Fruit fly (Drosophila melanogaster) whole organism, embryonic: ENCODE results near the gene CG11980.

ENCODE experiments used
- ATbp ChIP-seq: fragments of 200-800 bp; sonication (Bioruptor generic); optimal IDR thresholded peaks from 2 replicates; lab custom pipeline; 2017; ENCODE audit warnings: missing biosample characterization, mild to moderate bottlenecking, missing genetic modification characterization, missing genetic modification reagents
- Abd-B ChIP-seq: fragments of 200-800 bp; sonication (Bioruptor generic); optimal IDR thresholded peaks from 2 replicates; lab custom pipeline; 2018; ENCODE audit warnings: missing biosample characterization, mild to moderate bottlenecking, missing genetic modification characterization, moderate library complexity
- Bgb ChIP-seq: fragments of 200-800 bp; sonication (Bioruptor generic); IDR thresholded peaks from 2 replicates; pipeline ENCODE4 v1.3.6; 2022; ENCODE audit warnings: missing biosample characterization, missing genetic modification characterization; ENCODE audit not compliant: partially characterized antibody
- C15 ChIP-seq: fragments of 200-800 bp; sonication (Bioruptor generic); IDR thresholded peaks from 3 replicates; pipeline ENCODE4 v1.3.6; 2022; ENCODE audit warnings: missing biosample characterization, missing genetic modification characterization
- CG10979 ChIP-seq: fragments of 200-800 bp; sonication (Bioruptor generic); optimal IDR thresholded peaks from 2 replicates; lab custom pipeline; 2018; ENCODE audit warnings: missing biosample characterization, mild to moderate bottlenecking, missing genetic modification characterization, moderate library complexity
- CG11504 ChIP-seq: fragments of 200-800 bp; sonication (Bioruptor generic); optimal IDR thresholded peaks from 3 replicates; lab custom pipeline; 2019; ENCODE audit warnings: missing biosample characterization, mild to moderate bottlenecking, missing genetic modification characterization, moderate library complexity
- CG12071 ChIP-seq: fragments of 200-800 bp; sonication (Bioruptor generic); optimal IDR thresholded peaks from 3 replicates; lab custom pipeline; 2018; ENCODE audit warnings: missing biosample characterization, mild to moderate bottlenecking, missing genetic modification characterization
- CG12155 ChIP-seq: fragments of 200-800 bp; sonication (Bioruptor generic); optimal IDR thresholded peaks from 3 replicates; lab custom pipeline; 2016; ENCODE audit warnings: missing biosample characterization, missing genetic modification characterization
- CG12391 ChIP-seq: fragments of 200-800 bp; sonication (Bioruptor generic); optimal IDR thresholded peaks from 3 replicates; lab custom pipeline; 2018; ENCODE audit warnings: missing biosample characterization, mild to moderate bottlenecking, missing genetic modification characterization, moderate library complexity
- CG13624 ChIP-seq: fragments of 200-800 bp; sonication (Bioruptor generic); optimal IDR thresholded peaks from 2 replicates; lab custom pipeline; 2016; ENCODE audit warnings: missing biosample characterization, missing genetic modification characterization
- CG14710 ChIP-seq: fragments of 200-800 bp; sonication (Bioruptor generic); optimal IDR thresholded peaks from 3 replicates; lab custom pipeline; 2019; ENCODE audit warnings: missing biosample characterization, mild to moderate bottlenecking, missing genetic modification characterization, moderate library complexity
- CG1529 ChIP-seq: fragments of 200-800 bp; sonication (Bioruptor generic); optimal IDR thresholded peaks from 3 replicates; lab custom pipeline; 2018; ENCODE audit warnings: missing biosample characterization, missing genetic modification characterization
- CG18764 ChIP-seq: fragments of 200-800 bp; sonication (Bioruptor generic); optimal IDR thresholded peaks from 3 replicates; lab custom pipeline; 2016; ENCODE audit warnings: missing biosample characterization, missing genetic modification characterization
- CG2120 ChIP-seq: fragments of 200-800 bp; sonication (Bioruptor generic); optimal IDR thresholded peaks from 3 replicates; lab custom pipeline; 2016; ENCODE audit warnings: missing biosample characterization, missing genetic modification characterization
- CG2678 ChIP-seq: fragments of 200-800 bp; sonication (Bioruptor generic); optimal IDR thresholded peaks from 3 replicates; lab custom pipeline; 2019; ENCODE audit warnings: missing biosample characterization, mild to moderate bottlenecking, missing genetic modification characterization, moderate library complexity
- CG2889 ChIP-seq: fragments of 200-800 bp; sonication (Bioruptor generic); IDR thresholded peaks from 3 replicates; pipeline ENCODE4 v1.3.6; 2022; ENCODE audit warnings: missing biosample characterization, missing genetic modification characterization
- CG30403 ChIP-seq: fragments of 200-800 bp; sonication (Bioruptor generic); optimal IDR thresholded peaks from 3 replicates; lab custom pipeline; 2016; ENCODE audit warnings: missing biosample characterization, missing genetic modification characterization
- CG33213 ChIP-seq: fragments of 200-800 bp; sonication (Bioruptor generic); optimal IDR thresholded peaks from 3 replicates; lab custom pipeline; 2016; ENCODE audit warnings: missing biosample characterization, missing genetic modification characterization
- CG34376 ChIP-seq: fragments of 200-800 bp; sonication (Bioruptor generic); optimal IDR thresholded peaks from 2 replicates; lab custom pipeline; 2018; ENCODE audit warnings: missing biosample characterization, mild to moderate bottlenecking, missing genetic modification characterization
- CG4424 ChIP-seq: fragments of 200-800 bp; sonication (Bioruptor generic); optimal IDR thresholded peaks from 3 replicates; lab custom pipeline; 2016; ENCODE audit warnings: missing biosample characterization, missing genetic modification characterization
- CG4820 ChIP-seq: fragments of 200-800 bp; sonication (Bioruptor generic); optimal IDR thresholded peaks from 3 replicates; lab custom pipeline; 2016; ENCODE audit warnings: missing biosample characterization, missing genetic modification characterization
- CG7271 ChIP-seq: fragments of 200-800 bp; sonication (Bioruptor generic); optimal IDR thresholded peaks from 2 replicates; lab custom pipeline; 2018; ENCODE audit warnings: missing biosample characterization, mild to moderate bottlenecking, missing genetic modification characterization, moderate library complexity
- CG7556 ChIP-seq: fragments of 200-800 bp; sonication (Bioruptor generic); optimal IDR thresholded peaks from 2 replicates; lab custom pipeline; 2017; ENCODE audit warnings: missing biosample characterization, mild to moderate bottlenecking, missing genetic modification characterization
- CG8359 ChIP-seq: fragments of 200-800 bp; sonication (Bioruptor generic); optimal IDR thresholded peaks from 2 replicates; lab custom pipeline; 2017; ENCODE audit warnings: missing biosample characterization, mild to moderate bottlenecking, missing genetic modification characterization, borderline replicate concordance
- CG9932 ChIP-seq: fragments of 200-800 bp; sonication (Bioruptor generic); IDR thresholded peaks from 2 replicates; pipeline ENCODE4 v1.3.6; 2022; ENCODE audit warnings: missing biosample characterization, missing genetic modification characterization
- D19A ChIP-seq: fragments of 200-800 bp; optimal IDR thresholded peaks from 3 replicates; lab custom pipeline; 2019; ENCODE audit warnings: missing biosample characterization, mild to moderate bottlenecking, missing genetic modification characterization, moderate library complexity
- Fer2 ChIP-seq: fragments of 200-800 bp; sonication (Bioruptor generic); optimal IDR thresholded peaks from 2 replicates; lab custom pipeline; 2018; ENCODE audit warnings: missing biosample characterization, mild to moderate bottlenecking, missing genetic modification characterization, moderate library complexity
- Fer3 ChIP-seq: fragments of 200-800 bp; sonication (Bioruptor generic); optimal IDR thresholded peaks from 2 replicates; lab custom pipeline; 2018; ENCODE audit warnings: missing biosample characterization, mild to moderate bottlenecking, missing genetic modification characterization, moderate library complexity
- Hmr ChIP-seq: fragments of 200-800 bp; sonication (Bioruptor generic); optimal IDR thresholded peaks from 3 replicates; lab custom pipeline; 2017; ENCODE audit warnings: mild to moderate bottlenecking, missing biosample characterization, missing genetic modification reagents, missing genetic modification characterization
- Lpt ChIP-seq: fragments of >200 bp; optimal IDR thresholded peaks from 2 replicates; lab custom pipeline; 2018; ENCODE audit warnings: missing biosample characterization, missing genetic modification characterization
- Poxn ChIP-seq: fragments of 200-800 bp; sonication (Bioruptor generic); IDR thresholded peaks from 2 replicates; pipeline ENCODE4 v1.3.6; 2022; ENCODE audit warnings: missing biosample characterization, missing genetic modification characterization
- Rx ChIP-seq: fragments of 200-800 bp; sonication (Bioruptor generic); IDR thresholded peaks from 2 replicates; pipeline ENCODE4 v1.3.6; 2022; ENCODE audit warnings: missing biosample characterization, missing genetic modification characterization
- Side ChIP-seq: fragments of 200-800 bp; sonication (Bioruptor generic); optimal IDR thresholded peaks from 2 replicates; lab custom pipeline; 2016; ENCODE audit warnings: missing biosample characterization, missing genetic modification characterization
- Xrp1 ChIP-seq: fragments of 200-800 bp; sonication (Bioruptor generic); IDR thresholded peaks from 2 replicates; pipeline ENCODE4 v1.3.6; 2022; ENCODE audit warnings: missing biosample characterization, missing genetic modification characterization
- abd-A ChIP-seq: fragments of 200-800 bp; sonication (Bioruptor generic); optimal IDR thresholded peaks from 3 replicates; lab custom pipeline; 2019; ENCODE audit warnings: missing biosample characterization, mild to moderate bottlenecking, missing genetic modification characterization, moderate library complexity
- ci ChIP-seq: fragments of 200-800 bp; sonication (Bioruptor generic); IDR thresholded peaks from 3 replicates; pipeline ENCODE4 v1.3.6; 2022; ENCODE audit warnings: missing biosample characterization, missing genetic modification characterization
- fu2 ChIP-seq: fragments of 200-800 bp; sonication (Bioruptor generic); optimal IDR thresholded peaks from 2 replicates; lab custom pipeline; 2016; ENCODE audit warnings: missing biosample characterization, missing genetic modification characterization
- jumu ChIP-seq: fragments of 200-800 bp; sonication (Bioruptor generic); optimal IDR thresholded peaks from 3 replicates; lab custom pipeline; 2016; ENCODE audit warnings: missing biosample characterization, missing genetic modification characterization
- kay ChIP-seq: fragments of 200-800 bp; sonication (Bioruptor generic); optimal IDR thresholded peaks from 2 replicates; lab custom pipeline; 2016; ENCODE audit warnings: missing biosample characterization, missing genetic modification characterization
- ken ChIP-seq: fragments of 200-800 bp; sonication (Bioruptor generic); IDR thresholded peaks from 3 replicates; pipeline ENCODE4 v1.3.6; 2022; ENCODE audit warnings: missing biosample characterization, missing genetic modification characterization
- lov ChIP-seq, 2 experiments: fragments of 200-800 bp in 1 of 2; fragments of >200 bp in 1 of 2; sonication (Bioruptor generic) in 1 of 2; IDR thresholded peaks in 1 of 2; optimal IDR thresholded peaks in 1 of 2; 2 replicates in 1 of 2; 3 replicates in 1 of 2; pipeline versions ENCODE4 v1.3.6 to Lab custom; 2017 to 2022; ENCODE audit warnings: missing biosample characterization in 1 of 2, missing genetic modification characterization in 1 of 2
- nau ChIP-seq: fragments of 200-800 bp; sonication (Bioruptor generic); optimal IDR thresholded peaks from 3 replicates; lab custom pipeline; 2017; ENCODE audit warnings: missing biosample characterization, mild to moderate bottlenecking, missing genetic modification characterization, missing genetic modification reagents
- pfk ChIP-seq: fragments of 200-800 bp; sonication (Bioruptor generic); optimal IDR thresholded peaks from 2 replicates; lab custom pipeline; 2018; ENCODE audit warnings: missing biosample characterization, mild to moderate bottlenecking, missing genetic modification characterization, moderate library complexity
- prd ChIP-seq, 3 experiments: fragments of >200 bp in 2 of 3; fragments of 200-800 bp in 1 of 3; sonication (Bioruptor generic) in 1 of 3; optimal IDR thresholded peaks in 2 of 3; IDR thresholded peaks in 1 of 3; 2 replicates in 2 of 3; 3 replicates in 1 of 3; pipeline versions ENCODE4 v1.3.6 to Lab custom; 2017 to 2022; ENCODE audit warnings: missing biosample characterization in 1 of 3, missing genetic modification characterization in 1 of 3
- sens ChIP-seq: fragments of 200-800 bp; sonication (Bioruptor generic); peaks from one replicate; lab custom pipeline; 2016; ENCODE audit warnings: missing biosample characterization, missing genetic modification characterization
- sug ChIP-seq: fragments of 200-800 bp; optimal IDR thresholded peaks from 2 replicates; lab custom pipeline; 2019; ENCODE audit warnings: missing biosample characterization, mild to moderate bottlenecking, missing genetic modification characterization, moderate library complexity
- tll ChIP-seq, 2 experiments: fragments of 200-800 bp in 1 of 2; fragments of >200 bp in 1 of 2; sonication (Bioruptor generic) in 1 of 2; optimal IDR thresholded peaks; 2 replicates each; lab custom pipeline; 2017 to 2019; ENCODE audit warnings: missing biosample characterization in 2 of 2, missing genetic modification characterization in 2 of 2, mild to moderate bottlenecking in 1 of 2, moderate library complexity in 1 of 2
- tna ChIP-seq: fragments of 200-800 bp; sonication (Bioruptor generic); IDR thresholded peaks from 2 replicates; pipeline ENCODE4 v1.3.6; 2022; ENCODE audit warnings: missing biosample characterization, missing genetic modification characterization; ENCODE audit not compliant: partially characterized antibody
- vnd ChIP-seq: fragments of 200-800 bp; sonication (Bioruptor generic); IDR thresholded peaks from 3 replicates; pipeline ENCODE4 v1.3.6; 2022; ENCODE audit warnings: missing biosample characterization, missing genetic modification characterization; ENCODE audit not compliant: partially characterized antibody
- z ChIP-seq: fragments of 200-800 bp; sonication (Bioruptor generic); IDR thresholded peaks from 3 replicates; pipeline ENCODE4 v1.3.6; 2022; ENCODE audit warnings: missing biosample characterization, missing genetic modification characterization

CG11980 gene

dm6 chr3R:9053021-9053420 is 49.2 kb downstream of the CG11980 start (continued):
- TF ChIP-seq Side (GFP tag; lab: Kevin White, UChicago) (peak; percentile 71), lov (optimal IDR thresholded peaks at IDR 0.05; lab: Kevin White, UChicago) (no peak), lov (GFP tag; IDR thresholded peaks at IDR 0.05; lab: Robert Waterston, UW) (no peak), CG2120 (GFP tag; lab: Kevin White, UChicago) (peak; percentile 84), ken (GFP tag; lab: Robert Waterston, UW) (no peak), D19A (tag; lab: Kevin White, UChicago) (peak; percentile 28), Fer2 (tag; lab: Kevin White, UChicago) (no peak), CG34376 (GFP tag; lab: Kevin White, UChicago) (peak; percentile 87), CG2678 (tag; lab: Kevin White, UChicago) (peak; percentile 46), CG7271 (tag; lab: Kevin White, UChicago) (no peak), sug (peak; percentile 93), CG11504 (peak; percentile 8), CG12391 (peak; percentile 50), CG2889 (GFP tag; lab: Robert Waterston, UW) (no peak), kay (GFP tag; lab: Kevin White, UChicago) (peak; percentile 82), fu2 (GFP tag; lab: Kevin White, UChicago) (peak; percentile 36), Poxn (no peak), z (GFP tag; lab: Robert Waterston, UW) (no peak), Xrp1 (GFP tag; lab: Robert Waterston, UW) (no peak), CG33213 (GFP tag; lab: Kevin White, UChicago) (no peak), Rx (GFP tag; lab: Robert Waterston, UW) (no peak), pfk (peak; percentile 53), CG12155 (no peak), CG4820 (GFP tag; lab: Kevin White, UChicago) (no peak), Hmr (GFP tag; lab: Kevin White, UChicago) (peak; percentile 75), nau (GFP tag; lab: Kevin White, UChicago) (peak; percentile 62), CG1529 (GFP tag; lab: Kevin White, UChicago) (no peak), ci (GFP tag; lab: Robert Waterston, UW) (no peak), CG8359 (GFP tag; lab: Kevin White, UChicago) (no peak), Abd-B (GFP tag; lab: Kevin White, UChicago) (no peak), tna (GFP tag; lab: Robert Waterston, UW) (no peak), Bgb (no peak), CG12071 (GFP tag; lab: Kevin White, UChicago) (peak; percentile 56), CG10979 (tag; lab: Kevin White, UChicago) (no peak), CG14710 (no peak), abd-A (tag; lab: Kevin White, UChicago) (peak; percentile 86), vnd (GFP tag; lab: Robert Waterston, UW) (no peak), prd (optimal IDR thresholded peaks at IDR 0.05; lab: Kevin White, UChicago) (no peak), prd (GFP tag; IDR thresholded peaks at IDR 0.05; lab: Robert Waterston, UW) (no peak), sens (peak; percentile 88), Lpt (GFP tag; lab: Kevin White, UChicago) (no peak), CG7556 (GFP tag; lab: Kevin White, UChicago) (peak; percentile 28), Fer3 (peak; percentile 52), CG9932 (GFP tag; lab: Robert Waterston, UW) (no peak), C15 (GFP tag; lab: Robert Waterston, UW) (no peak), CG13624 (GFP tag; lab: Kevin White, UChicago) (peak; percentile 81), CG4424 (peak; percentile 23), ATbp (GFP tag; lab: Kevin White, UChicago) (no peak), tll (GFP tag; optimal IDR thresholded peaks at IDR 0.05; lab: Kevin White, UChicago) (no peak), jumu (GFP tag; lab: Kevin White, UChicago) (peak; percentile 73), CG30403 (GFP tag; lab: Kevin White, UChicago) (peak; percentile 43), CG18764 (GFP tag; lab: Kevin White, UChicago) (no peak)
